Worm (Caenorhabditis elegans): ENCODE measurements around the gene gskl-1.
A peak's percentile ranks its signal among the peaks of the same experiment; 100 is the strongest.

gskl-1 gene

DNA sequence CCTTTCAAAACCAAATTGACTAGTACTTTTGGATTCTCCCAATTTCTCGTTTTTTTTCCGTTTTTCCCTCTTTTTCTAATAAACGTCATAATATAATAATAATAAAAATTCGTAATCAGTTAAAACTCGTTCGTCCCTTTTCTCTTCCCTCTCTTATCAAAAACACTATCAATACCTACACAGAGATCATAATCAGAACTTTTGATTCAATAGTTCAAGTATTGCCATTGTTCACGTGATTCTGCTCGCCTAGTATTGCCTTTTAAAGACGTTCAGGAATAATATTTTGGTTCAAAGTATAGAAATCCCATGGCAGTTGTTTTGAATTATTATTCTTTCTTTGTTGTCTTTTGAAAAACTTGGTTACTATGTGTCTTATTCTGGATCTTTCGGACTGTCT lies 22.7 kb upstream of the gskl-1 start:
- TF ChIP-seq ceh-28 (tag; optimal IDR thresholded peaks at IDR 0.05) (no peak), nhr-77 (tag; optimal IDR thresholded peaks at IDR 0.05) (no peak), lin-39 (tag; optimal IDR thresholded peaks at IDR 0.05) (no peak), fkh-2 (tag; optimal IDR thresholded peaks at IDR 0.05) (no peak), nhr-23 (tag; optimal IDR thresholded peaks at IDR 0.05) (no peak), mml-1 (tag; optimal IDR thresholded peaks at IDR 0.05) (no peak), daf-12 (tag; optimal IDR thresholded peaks at IDR 0.05) (no peak), egl-5 (tag; optimal IDR thresholded peaks at IDR 0.05) (no peak), fos-1 (tag; optimal IDR thresholded peaks at IDR 0.05) (no peak), elt-2 (tag; optimal IDR thresholded peaks at IDR 0.05) (peak; percentile 93), nhr-237 (tag; optimal IDR thresholded peaks at IDR 0.05) (no peak), R02D3.7 (tag; optimal IDR thresholded peaks at IDR 0.05) (no peak), ama-1 (optimal IDR thresholded peaks at IDR 0.05) (no peak), pqm-1 (tag; optimal IDR thresholded peaks at IDR 0.05) (peak; percentile 97), lsy-12 (tag; optimal IDR thresholded peaks at IDR 0.05) (peak; percentile 3), pha-4 (tag; optimal IDR thresholded peaks at IDR 0.05) (peak; percentile 44), nhr-12 (tag; optimal IDR thresholded peaks at IDR 0.05) (no peak), ZK546.5 (tag; optimal IDR thresholded peaks at IDR 0.05) (no peak), elt-3 (tag; optimal IDR thresholded peaks at IDR 0.05) (peak; percentile 16 to 65 (median 18)), hmg-11 (tag; optimal IDR thresholded peaks at IDR 0.05) (no peak), sea-2 (GFP tag; optimal IDR thresholded peaks at IDR 0.05) (no peak), nhr-76 (tag; optimal IDR thresholded peaks at IDR 0.05) (no peak), ceh-16 (tag; optimal IDR thresholded peaks at IDR 0.05) (no peak), ztf-4 (tag; optimal IDR thresholded peaks at IDR 0.05) (no peak), snpc-4 (tag; optimal IDR thresholded peaks at IDR 0.05) (peak; percentile 34), ztf-11 (tag; optimal IDR thresholded peaks at IDR 0.05) (no peak), elt-1 (tag; optimal IDR thresholded peaks at IDR 0.05) (no peak), ceh-9 (tag; optimal IDR thresholded peaks at IDR 0.05) (no peak), egl-27 (tag; optimal IDR thresholded peaks at IDR 0.05) (no peak), nfya-1 (tag; optimal IDR thresholded peaks at IDR 0.05; ENCODE audit: insufficient read depth) (no peak), nhr-11 (tag; optimal IDR thresholded peaks at IDR 0.05) (no peak), lin-15B (tag; optimal IDR thresholded peaks at IDR 0.05) (no peak), ceh-82 (tag; optimal IDR thresholded peaks at IDR 0.05) (no peak), nhr-67 (tag; optimal IDR thresholded peaks at IDR 0.05) (no peak), fkh-10 (GFP tag; optimal IDR thresholded peaks at IDR 0.05) (no peak), unc-62 (GFP tag; optimal IDR thresholded peaks at IDR 0.05) (no peak), aly-2 (tag; optimal IDR thresholded peaks at IDR 0.05) (no peak), nhr-28 (tag; optimal IDR thresholded peaks at IDR 0.05) (no peak), nhr-43 (tag; optimal IDR thresholded peaks at IDR 0.05; ENCODE audit: poor library complexity, severe bottlenecking) (peak; percentile 24), unc-39 (tag; optimal IDR thresholded peaks at IDR 0.05) (no peak), nhr-25 (tag; optimal IDR thresholded peaks at IDR 0.05) (peak; percentile 2), skn-1 (tag; optimal IDR thresholded peaks at IDR 0.05) (peak; percentile 34), mdl-1 (tag; optimal IDR thresholded peaks at IDR 0.05) (no peak), eor-1 (tag; optimal IDR thresholded peaks at IDR 0.05) (no peak), tbx-2 (tag; optimal IDR thresholded peaks at IDR 0.05) (no peak), zag-1 (tag; optimal IDR thresholded peaks at IDR 0.05) (no peak), jun-1 (tag; optimal IDR thresholded peaks at IDR 0.05) (peak; percentile 73)

Data from whole organism, L3 larva.